Fruit fly (Drosophila melanogaster) whole organism, adult: ENCODE results near the gene CG18095.

ENCODE experiments used
- CG7045 ChIP-seq: fragments of 200-800 bp; sonication (Bioruptor generic); optimal IDR thresholded peaks from 2 replicates; lab custom pipeline; 2017; ENCODE audit warnings: missing biosample characterization, mild to moderate bottlenecking, missing genetic modification characterization
- CG7101 ChIP-seq: fragments of 200-800 bp; sonication (Bioruptor generic); optimal IDR thresholded peaks from 2 replicates; lab custom pipeline; 2018; ENCODE audit warnings: missing biosample characterization, mild to moderate bottlenecking, missing genetic modification characterization, moderate library complexity
- bab1 ChIP-seq: fragments of 200-800 bp; sonication (Bioruptor generic); optimal IDR thresholded peaks from 3 replicates; lab custom pipeline; 2019; ENCODE audit warnings: missing biosample characterization, mild to moderate bottlenecking, missing genetic modification characterization, moderate library complexity

dm6 chr2L:14020875-14021643, 10.3 kb downstream of the CG18095 start:
- TF ChIP-seq bab1: no peak
- TF ChIP-seq CG7101: peak; percentile 5
- TF ChIP-seq CG7045: no peak
